Worm (Caenorhabditis elegans) whole organism, L3 larva: ENCODE measurements around the gene ska-3.

Experiments used
- R02D3.7 ChIP-seq: fragments of 150-350 bp; optimal IDR thresholded peaks from 2 replicates; lab custom pipeline; 2014; ENCODE audit warnings: missing biosample characterization, missing genetic modification characterization
- ZK546.5 ChIP-seq: sonication (generic microtip); optimal IDR thresholded peaks from 2 replicates; lab custom pipeline; 2017; ENCODE audit warnings: missing biosample characterization, missing genetic modification characterization
- aly-2 ChIP-seq: fragments of 150-350 bp; optimal IDR thresholded peaks from 2 replicates; lab custom pipeline; 2014; ENCODE audit warnings: missing biosample characterization, missing genetic modification characterization
- ceh-28 ChIP-seq: fragments of 150-350 bp; optimal IDR thresholded peaks from 2 replicates; lab custom pipeline; 2014; ENCODE audit warnings: missing biosample characterization, missing genetic modification reagents, missing genetic modification characterization
- ceh-82 ChIP-seq: fragments of 150-350 bp; optimal IDR thresholded peaks from 2 replicates; lab custom pipeline; 2014; ENCODE audit warnings: missing biosample characterization, missing genetic modification characterization
- ceh-9 ChIP-seq: sonication (generic microtip); optimal IDR thresholded peaks from 2 replicates; lab custom pipeline; 2018; ENCODE audit warnings: missing biosample characterization, missing genetic modification characterization
- daf-12 ChIP-seq: fragments of 150-350 bp; optimal IDR thresholded peaks from 2 replicates; lab custom pipeline; 2014; ENCODE audit warnings: missing biosample characterization, missing genetic modification reagents, missing genetic modification characterization
- egl-27 ChIP-seq: sonication (generic microtip); optimal IDR thresholded peaks from 4 replicates; lab custom pipeline; 2017; ENCODE audit warnings: missing biosample characterization, missing genetic modification reagents, missing genetic modification characterization
- egl-5 ChIP-seq: fragments of 150-350 bp; optimal IDR thresholded peaks from 2 replicates; lab custom pipeline; 2017; ENCODE audit warnings: missing biosample characterization, missing genetic modification reagents, missing genetic modification characterization, inconsistent platforms
- elt-1 ChIP-seq: fragments of 150-350 bp; optimal IDR thresholded peaks from 2 replicates; lab custom pipeline; 2014; ENCODE audit warnings: missing biosample characterization, missing genetic modification characterization
- elt-2 ChIP-seq: sonication (generic microtip); optimal IDR thresholded peaks from 2 replicates; lab custom pipeline; 2016; ENCODE audit warnings: missing genetic modification reagents, mild to moderate bottlenecking, missing genetic modification characterization, missing compliant biosample characterization
- eor-1 ChIP-seq, 2 experiments: fragments of 150-350 bp; optimal IDR thresholded peaks; 2 replicates each; lab custom pipeline; 2014 to 2018; ENCODE audit warnings: missing biosample characterization in 2 of 2, missing genetic modification characterization in 2 of 2
- fkh-10 ChIP-seq: sonication (generic microtip); optimal IDR thresholded peaks from 2 replicates; lab custom pipeline; 2017; ENCODE audit warnings: missing biosample characterization, missing genetic modification reagents, missing genetic modification characterization
- fkh-2 ChIP-seq: fragments of 150-350 bp; optimal IDR thresholded peaks from 2 replicates; lab custom pipeline; 2014; ENCODE audit warnings: missing biosample characterization, missing genetic modification reagents, missing genetic modification characterization
- jun-1 ChIP-seq: fragments of 150-350 bp; optimal IDR thresholded peaks from 2 replicates; lab custom pipeline; 2014; ENCODE audit warnings: missing biosample characterization, missing genetic modification reagents, missing genetic modification characterization
- lin-15B ChIP-seq: fragments of 150-350 bp; optimal IDR thresholded peaks from 2 replicates; lab custom pipeline; 2014; ENCODE audit warnings: missing biosample characterization, missing genetic modification characterization
- lin-39 ChIP-seq: fragments of 150-350 bp; optimal IDR thresholded peaks from 2 replicates; lab custom pipeline; 2018; ENCODE audit warnings: missing biosample characterization, missing genetic modification reagents, missing genetic modification characterization
- mdl-1 ChIP-seq: fragments of 150-350 bp; optimal IDR thresholded peaks from 2 replicates; lab custom pipeline; 2014; ENCODE audit warnings: missing biosample characterization, missing genetic modification characterization
- nfya-1 ChIP-seq: sonication (generic microtip); optimal IDR thresholded peaks from 2 replicates; lab custom pipeline; 2017; ENCODE audit warnings: missing genetic modification characterization, mild to moderate bottlenecking, missing compliant biosample characterization, antibody characterized with exemption, moderate library complexity; ENCODE audit not compliant: insufficient read depth
- nhr-11 ChIP-seq: fragments of 150-350 bp; optimal IDR thresholded peaks from 2 replicates; lab custom pipeline; 2014; ENCODE audit warnings: missing biosample characterization, missing genetic modification characterization
- nhr-23 ChIP-seq: fragments of 150-350 bp; optimal IDR thresholded peaks from 2 replicates; lab custom pipeline; 2014; ENCODE audit warnings: missing biosample characterization, missing genetic modification reagents, missing genetic modification characterization
- nhr-237 ChIP-seq: fragments of 150-350 bp; optimal IDR thresholded peaks from 2 replicates; lab custom pipeline; 2014; ENCODE audit warnings: missing biosample characterization, missing genetic modification characterization
- nhr-25 ChIP-seq: sonication (generic microtip); optimal IDR thresholded peaks from 2 replicates; lab custom pipeline; 2017; ENCODE audit warnings: missing biosample characterization, missing genetic modification characterization
- nhr-28 ChIP-seq: fragments of 150-350 bp; optimal IDR thresholded peaks from 2 replicates; lab custom pipeline; 2014; ENCODE audit warnings: missing biosample characterization, missing genetic modification characterization
- nhr-43 ChIP-seq: sonication (generic microtip); optimal IDR thresholded peaks from 2 replicates; lab custom pipeline; 2016; ENCODE audit warnings: mild to moderate bottlenecking, missing genetic modification characterization, missing compliant biosample characterization; ENCODE audit not compliant: poor library complexity, severe bottlenecking
- nhr-67 ChIP-seq: fragments of 150-350 bp; optimal IDR thresholded peaks from 2 replicates; lab custom pipeline; 2014; ENCODE audit warnings: missing biosample characterization, missing genetic modification characterization
- pha-4 ChIP-seq: fragments of 150-350 bp; optimal IDR thresholded peaks from 2 replicates; lab custom pipeline; 2014; ENCODE audit warnings: missing biosample characterization, missing genetic modification reagents, missing genetic modification characterization
- pqm-1 ChIP-seq: fragments of 150-350 bp; optimal IDR thresholded peaks from 2 replicates; lab custom pipeline; 2017; ENCODE audit warnings: missing biosample characterization, missing genetic modification characterization, inconsistent platforms
- snpc-4 ChIP-seq: fragments of 150-350 bp; optimal IDR thresholded peaks from 2 replicates; lab custom pipeline; 2014; ENCODE audit warnings: missing biosample characterization, missing genetic modification characterization
- tbx-2 ChIP-seq: sonication (generic microtip); optimal IDR thresholded peaks from 2 replicates; lab custom pipeline; 2016; ENCODE audit warnings: mild to moderate bottlenecking, missing genetic modification characterization, missing compliant biosample characterization
- unc-39 ChIP-seq: sonication (generic microtip); optimal IDR thresholded peaks from 4 replicates; lab custom pipeline; 2017; ENCODE audit warnings: missing biosample characterization, missing genetic modification characterization
- unc-62 ChIP-seq: fragments of 150-350 bp; sonication (generic microtip); optimal IDR thresholded peaks from 4 replicates; lab custom pipeline; 2014; ENCODE audit warnings: missing biosample characterization, missing genetic modification reagents, missing genetic modification characterization
- zag-1 ChIP-seq: fragments of 150-350 bp; optimal IDR thresholded peaks from 2 replicates; lab custom pipeline; 2014; ENCODE audit warnings: missing biosample characterization, missing genetic modification characterization

Gene ska-3

ce11 chrIII:5642692-5643091, 36.1 kb downstream of the ska-3 start:
- TF ChIP-seq eor-1 (tag; optimal IDR thresholded peaks at IDR 0.05; lab: Kevin White, UChicago) (no peak), snpc-4 (no peak), fkh-10 (GFP tag; lab: Kevin White, UChicago) (no peak)

- TF ChIP-seq egl-5 (tag; lab: Kevin White, UChicago) (no peak), fkh-10 (GFP tag; lab: Kevin White, UChicago) (peak; percentile 70), snpc-4 (peak; percentile 20), lin-15B (tag; lab: Kevin White, UChicago) (peak; percentile 36), ceh-82 (tag; lab: Kevin White, UChicago) (no peak), nfya-1 (peak; percentile 85), nhr-11 (no peak), nhr-23 (tag; lab: Kevin White, UChicago) (no peak), eor-1 (tag; optimal IDR thresholded peaks at IDR 0.05; lab: Kevin White, UChicago) (no peak), lin-39 (tag; lab: Kevin White, UChicago) (peak; percentile 80), nhr-25 (tag; lab: Kevin White, UChicago) (no peak)
Observed at ce11 chrIII:5639893-5640292, 38.9 kb downstream of the ska-3 start.

- TF ChIP-seq elt-2, result peak; percentile 12
Observed at ce11 chrIII:5637297-5637876, 41.4 kb downstream of the ska-3 start.

DNA sequence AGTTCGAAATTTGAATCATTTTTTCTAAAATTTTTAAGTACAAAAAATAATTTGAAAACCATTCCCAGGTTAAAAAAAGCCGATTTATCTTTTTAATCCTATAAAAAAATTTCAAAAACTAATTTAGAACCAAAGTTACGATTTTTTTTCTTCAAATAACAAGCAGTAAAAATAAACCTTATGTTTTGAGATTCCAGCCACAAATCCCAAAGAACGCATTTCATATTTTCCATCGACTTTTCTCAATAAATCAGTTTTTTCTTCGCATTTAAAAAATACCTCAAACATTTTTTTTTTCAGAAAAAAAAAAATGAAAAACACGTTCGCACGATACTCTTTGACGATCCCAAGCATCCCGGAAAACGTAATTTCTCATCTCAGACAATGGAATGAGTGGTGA, 43.6 kb downstream of the ska-3 start, which contains the start of gene ckk-1:
Gene ckk-1, plus strand, starts transcription at position 301 of the 400 bp plus-strand sequence.
- TF ChIP-seq nhr-43 (tag; lab: Kevin White, UChicago), result no peak
- no peak for TF ChIP-seq pqm-1
- no peak for TF ChIP-seq mdl-1 (tag; lab: Kevin White, UChicago)
- TF ChIP-seq jun-1 (tag; lab: Kevin White, UChicago), result no peak
- TF ChIP-seq nhr-28 (tag; lab: Kevin White, UChicago), result no peak
- TF ChIP-seq ceh-28, result no peak
- no peak for TF ChIP-seq egl-27
- TF ChIP-seq, all 47 proteins: peak for 0

ce11 chrIII:5634509-5634908, 44.3 kb downstream of the ska-3 start:
- no peak for TF ChIP-seq nhr-25 (tag; lab: Kevin White, UChicago)
- peak; percentile 17 for TF ChIP-seq lin-39 (tag; lab: Kevin White, UChicago)

ce11 chrIII:5632426-5632976, 46.3 kb downstream of the ska-3 start:
- TF ChIP-seq fkh-10 (GFP tag; lab: Kevin White, UChicago) (peak; percentile 54), ZK546.5 (tag; lab: Kevin White, UChicago) (no peak), nfya-1 (peak; percentile 35), snpc-4 (peak; percentile 94), lin-39 (tag; lab: Kevin White, UChicago) (peak; percentile 41)

DNA sequence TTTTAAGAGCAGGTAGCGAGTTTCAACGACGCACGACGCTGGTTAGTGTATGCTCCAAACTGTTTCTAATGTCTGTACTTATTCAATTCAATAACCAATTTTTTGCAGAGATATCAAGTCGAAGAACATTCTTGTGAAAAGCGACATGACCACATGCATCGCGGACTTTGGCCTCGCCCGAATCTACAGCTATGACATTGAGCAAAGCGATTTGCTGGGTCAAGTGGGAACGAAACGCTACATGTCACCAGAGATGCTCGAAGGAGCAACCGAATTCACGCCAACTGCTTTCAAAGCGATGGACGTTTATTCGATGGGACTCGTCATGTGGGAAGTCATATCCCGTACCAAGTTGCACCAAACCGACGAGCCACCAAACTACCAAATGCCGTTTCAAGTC, 48.5 kb downstream of the ska-3 start:
- TF ChIP-seq lin-39 (tag; lab: Kevin White, UChicago) (peak; percentile 23), jun-1 (tag; lab: Kevin White, UChicago) (no peak)

DNA sequence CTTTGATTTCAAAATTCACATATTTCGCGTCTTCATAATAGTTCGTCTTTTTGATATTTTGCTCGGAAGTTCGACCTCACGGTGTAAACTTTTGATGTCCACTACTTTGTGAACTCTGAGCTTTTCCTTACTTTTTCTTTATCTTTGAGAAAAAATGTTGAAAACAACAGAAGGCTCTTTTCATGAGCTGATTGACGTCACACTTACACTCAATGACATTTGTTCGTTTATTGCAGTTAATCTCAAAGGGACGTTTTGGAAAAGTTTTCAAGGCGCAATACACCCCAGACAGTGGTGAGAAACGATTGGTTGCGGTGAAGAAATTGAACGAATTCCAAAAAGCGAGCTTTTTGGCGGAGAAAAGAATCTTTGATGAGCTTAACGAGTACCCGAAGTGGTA, 49.6 kb downstream of the ska-3 start:
- TF ChIP-seq zag-1 (tag; lab: Kevin White, UChicago) (no peak), nhr-43 (tag; lab: Kevin White, UChicago) (no peak), nhr-67 (no peak), daf-12 (tag; lab: Kevin White, UChicago) (no peak), elt-1 (no peak), fkh-2 (tag; lab: Kevin White, UChicago) (no peak), egl-5 (tag; lab: Kevin White, UChicago) (no peak), tbx-2 (tag; lab: Kevin White, UChicago) (no peak), nhr-237 (tag; lab: Kevin White, UChicago) (no peak), mdl-1 (tag; lab: Kevin White, UChicago) (no peak), ceh-9 (no peak), nfya-1 (no peak), unc-62 (GFP tag; lab: Kevin White, UChicago) (no peak), R02D3.7 (tag; lab: Kevin White, UChicago) (no peak), unc-39 (tag; lab: Kevin White, UChicago) (no peak), aly-2 (tag; lab: Kevin White, UChicago) (no peak), nhr-25 (tag; lab: Kevin White, UChicago) (no peak), lin-15B (tag; lab: Kevin White, UChicago) (no peak), ceh-82 (tag; lab: Kevin White, UChicago) (no peak), pha-4 (no peak)
